Fruit fly (Drosophila melanogaster): ENCODE data around the gene CG5984.

Gene CG5984

DNA sequence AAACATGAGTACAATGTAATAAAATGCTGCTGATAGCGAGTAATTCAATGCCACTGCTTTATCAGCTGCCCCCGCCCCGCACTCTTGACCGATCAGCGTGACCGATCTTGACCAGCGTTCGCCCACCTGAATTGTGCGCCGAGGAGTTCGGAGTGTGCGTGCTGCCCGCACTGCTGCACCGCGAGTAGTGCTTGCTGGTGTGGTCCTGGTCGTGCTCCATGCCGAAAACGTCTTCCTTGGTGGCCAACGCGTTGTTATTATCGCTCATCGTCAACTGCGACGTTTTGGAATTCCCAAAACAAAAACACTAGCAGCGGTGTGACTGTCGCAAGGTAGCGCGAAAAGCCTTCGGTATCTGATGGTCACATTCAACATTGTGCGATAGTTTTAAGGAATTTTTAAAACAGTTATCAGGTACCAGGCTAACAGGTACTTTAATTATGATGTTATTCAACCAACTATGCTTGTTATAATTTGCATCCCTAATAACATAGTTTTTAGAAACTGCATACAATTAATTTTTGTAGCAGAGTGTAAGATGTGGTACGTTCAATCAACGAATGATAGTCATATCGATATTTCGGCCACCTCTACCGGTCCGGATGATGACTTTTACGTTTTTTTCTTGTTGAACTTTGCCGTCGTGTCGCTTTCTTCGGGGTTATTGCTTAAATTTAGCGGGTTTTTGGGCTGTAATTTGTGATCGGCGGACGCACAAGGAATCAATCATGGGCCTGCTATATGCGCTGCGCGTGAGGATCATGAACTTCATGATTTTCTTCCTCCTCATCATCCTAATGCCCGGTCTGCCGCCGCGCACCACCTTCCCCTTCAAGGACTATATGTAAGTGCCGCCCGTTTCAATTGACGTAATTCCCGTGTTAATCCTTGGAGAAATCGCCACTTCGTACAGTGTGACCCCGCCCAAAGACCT, 40.7 kb upstream of the CG5984 start, which contains the start of the genes bigmax and Hmu (continued):
- TF ChIP-seq fd64A (GFP tag; optimal IDR thresholded peaks at IDR 0.05) (no peak), Nf-YC (tag; optimal IDR thresholded peaks at IDR 0.05) (peak; percentile 70), CG7786 (GFP tag; optimal IDR thresholded peaks at IDR 0.05) (peak; percentile 88), CG7357 (GFP tag; IDR thresholded peaks at IDR 0.05) (peak; percentile 69; the same call in 2 of the 3 replicates), CG6813 (GFP tag; optimal IDR thresholded peaks at IDR 0.05) (peak; percentile 14), CG16779 (GFP tag; IDR thresholded peaks at IDR 0.05) (peak; percentile 60), eve (GFP tag; optimal IDR thresholded peaks at IDR 0.05) (no peak), CG15479 (GFP tag; optimal IDR thresholded peaks at IDR 0.05) (no peak), gce (GFP tag; IDR thresholded peaks at IDR 0.05) (peak; percentile 59; the same call in 1 of the 3 replicates), twi (tag; optimal IDR thresholded peaks at IDR 0.05) (peak; percentile 69), CG5245 (GFP tag; optimal IDR thresholded peaks at IDR 0.05) (peak; percentile 53), nau (GFP tag; optimal IDR thresholded peaks at IDR 0.05) (peak; percentile 62), Lim3 (GFP tag; IDR thresholded peaks at IDR 0.05) (peak; percentile 21; the same call in 1 of the 2 replicates), lbe (GFP tag; optimal IDR thresholded peaks at IDR 0.05) (peak; percentile 55), CHES-1-like (GFP tag; optimal IDR thresholded peaks at IDR 0.05) (peak; percentile 92), Fer1 (GFP tag; optimal IDR thresholded peaks at IDR 0.05) (peak; percentile 79), CG10979 (tag; optimal IDR thresholded peaks at IDR 0.05) (peak; percentile 69), CG33557 (GFP tag; optimal IDR thresholded peaks at IDR 0.05) (peak; percentile 50), odd (GFP tag; optimal IDR thresholded peaks at IDR 0.05) (peak; percentile 36), Dbx (GFP tag; IDR thresholded peaks at IDR 0.05) (peak; percentile 92), stc (GFP tag; IDR thresholded peaks at IDR 0.05) (peak; percentile 78), Atf3 (GFP tag; optimal IDR thresholded peaks at IDR 0.05) (peak; percentile 67), CG4854 (GFP tag; optimal IDR thresholded peaks at IDR 0.05) (peak; percentile 69), ham (GFP tag; IDR thresholded peaks at IDR 0.05) (no peak), gt (GFP tag; IDR thresholded peaks at IDR 0.05) (peak; percentile 45), jing (GFP tag; optimal IDR thresholded peaks at IDR 0.05) (peak; percentile 7), tx (GFP tag; optimal IDR thresholded peaks at IDR 0.05) (peak; percentile 85), btn (GFP tag; optimal IDR thresholded peaks at IDR 0.05) (no peak), CG17568 (GFP tag; optimal IDR thresholded peaks at IDR 0.05) (no peak), Ets97D (GFP tag; optimal IDR thresholded peaks at IDR 0.05) (peak; percentile 86), zen (tag; optimal IDR thresholded peaks at IDR 0.05) (peak; percentile 66), dmrt11E (tag; optimal IDR thresholded peaks at IDR 0.05) (peak; percentile 72), Sox102F (GFP tag; optimal IDR thresholded peaks at IDR 0.05) (peak; percentile 83), Abd-B (GFP tag; optimal IDR thresholded peaks at IDR 0.05) (peak; percentile 75), ken (GFP tag; IDR thresholded peaks at IDR 0.05) (peak; percentile 85), sima (GFP tag; optimal IDR thresholded peaks at IDR 0.05) (no peak), Lhr (GFP tag; optimal IDR thresholded peaks at IDR 0.05) (peak; percentile 86), CG4617 (GFP tag; optimal IDR thresholded peaks at IDR 0.05; ENCODE audit: borderline replicate concordance) (peak; percentile 85), stwl (tag; optimal IDR thresholded peaks at IDR 0.05) (peak; percentile 80), sr (GFP tag; IDR thresholded peaks at IDR 0.05) (peak; percentile 45; the same call in 1 of the 3 replicates), CG9932 (GFP tag; IDR thresholded peaks at IDR 0.05) (peak; percentile 93), bowl (GFP tag; IDR thresholded peaks at IDR 0.05) (0 out of 2 replicates have a peak, but pooled peaks have one; percentile 20), H15 (GFP tag; IDR thresholded peaks at IDR 0.05) (peak; percentile 75), CG12299 (tag; optimal IDR thresholded peaks at IDR 0.05) (peak; percentile 27), pros (GFP tag; optimal IDR thresholded peaks at IDR 0.05) (no peak), unpg (GFP tag; optimal IDR thresholded peaks at IDR 0.05) (peak; percentile 82), amos (GFP tag; IDR thresholded peaks at IDR 0.05; ENCODE audit: partially characterized antibody) (peak; percentile 87), eyg (GFP tag; optimal IDR thresholded peaks at IDR 0.05) (peak; percentile 81)
